Worm (Caenorhabditis elegans): Measurements from ENCODE around the gene T01E8.8.
A peak's percentile ranks its signal among the peaks of the same experiment; 100 is the strongest.
"Not testable (repeated sequence)": the region's sequence is repeated elsewhere in the genome, so short reads cannot be mapped to it uniquely, and the experiment has no call there.

T01E8.8 gene

DNA sequence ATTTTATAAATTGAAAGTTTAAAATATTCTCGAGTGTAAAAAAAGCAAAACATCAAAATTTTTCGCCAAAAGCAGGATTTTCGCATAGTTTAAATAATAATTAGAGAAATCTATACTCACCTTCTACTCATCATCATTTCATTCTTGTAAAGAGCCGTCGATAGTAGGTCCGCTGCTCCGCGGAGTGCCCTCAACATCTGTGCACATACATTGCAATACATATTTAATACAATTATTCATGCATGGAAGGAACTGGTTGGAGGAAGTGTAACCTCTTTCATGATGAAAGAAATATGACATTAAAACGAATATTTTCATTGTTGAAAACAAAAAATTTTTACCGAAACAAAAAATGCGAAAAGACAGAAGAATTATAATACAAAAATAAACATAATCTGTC lies 11.2 kb downstream of the T01E8.8 start, which contains the start of gene mrps-14:
Gene mrps-14, minus strand, starts transcription at position 197 of the 400 bp plus-strand sequence.
- TF ChIP-seq tbx-8 (GFP tag; optimal IDR thresholded peaks at IDR 0.05) = no peak
- no peak for TF ChIP-seq ztf-11 (tag; optimal IDR thresholded peaks at IDR 0.05)
- TF ChIP-seq ces-1 (GFP tag; optimal IDR thresholded peaks at IDR 0.05) = peak; percentile 36

DNA sequence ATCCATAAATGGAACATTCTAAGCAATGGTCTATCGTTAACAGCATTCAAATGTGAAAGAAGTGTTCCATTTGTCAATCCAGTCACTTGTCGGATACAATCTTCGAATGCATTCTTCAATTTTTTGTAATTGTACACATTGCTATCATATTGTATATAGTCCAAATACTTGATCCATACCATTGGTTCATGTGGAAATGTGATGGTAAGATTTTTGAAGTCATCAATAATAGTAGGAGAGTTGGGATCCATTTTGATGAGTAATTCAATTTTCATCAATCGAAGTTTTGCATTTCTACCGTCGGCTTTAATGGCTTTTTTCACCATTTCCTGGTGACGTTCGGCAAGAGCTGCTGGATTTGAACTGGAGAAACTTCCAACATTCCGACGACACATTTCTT lies 14.5 kb downstream of the T01E8.8 start:
- TF ChIP-seq M03D4.4 (tag; optimal IDR thresholded peaks at IDR 0.05) (no peak), sem-2 (GFP tag; optimal IDR thresholded peaks at IDR 0.05) (no peak), lin-13 (tag; optimal IDR thresholded peaks at IDR 0.05) (no peak), nhr-12 (tag; optimal IDR thresholded peaks at IDR 0.05) (no peak), flh-1 (GFP tag; optimal IDR thresholded peaks at IDR 0.05) (no peak)

DNA sequence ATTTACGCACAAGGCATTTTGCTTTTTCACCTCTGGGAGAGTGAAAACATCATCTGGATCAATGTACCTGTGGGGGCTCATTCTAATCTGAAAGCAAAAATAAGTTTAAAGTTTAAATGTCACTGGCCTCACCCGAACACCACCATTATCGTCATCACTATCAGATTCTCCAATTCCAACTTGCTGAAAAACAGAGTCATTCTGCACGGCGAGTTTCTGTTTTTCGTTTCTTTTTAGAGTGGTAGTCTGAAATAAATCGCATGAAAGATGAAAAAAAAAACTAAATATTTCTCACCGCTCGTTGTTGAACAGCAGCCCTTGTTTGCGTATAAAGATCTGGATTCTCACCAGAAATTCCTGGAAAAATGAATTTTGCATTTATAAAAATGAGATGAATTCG lies 16.1 kb downstream of the T01E8.8 start:
- TF ChIP-seq unc-62 (GFP tag; optimal IDR thresholded peaks at IDR 0.05) (no peak), unc-39 (tag; optimal IDR thresholded peaks at IDR 0.05) (no peak), unc-120 (tag; optimal IDR thresholded peaks at IDR 0.05; ENCODE audit: poor library complexity, severe bottlenecking) (no peak), lin-32 (GFP tag; optimal IDR thresholded peaks at IDR 0.05) (no peak)

DNA sequence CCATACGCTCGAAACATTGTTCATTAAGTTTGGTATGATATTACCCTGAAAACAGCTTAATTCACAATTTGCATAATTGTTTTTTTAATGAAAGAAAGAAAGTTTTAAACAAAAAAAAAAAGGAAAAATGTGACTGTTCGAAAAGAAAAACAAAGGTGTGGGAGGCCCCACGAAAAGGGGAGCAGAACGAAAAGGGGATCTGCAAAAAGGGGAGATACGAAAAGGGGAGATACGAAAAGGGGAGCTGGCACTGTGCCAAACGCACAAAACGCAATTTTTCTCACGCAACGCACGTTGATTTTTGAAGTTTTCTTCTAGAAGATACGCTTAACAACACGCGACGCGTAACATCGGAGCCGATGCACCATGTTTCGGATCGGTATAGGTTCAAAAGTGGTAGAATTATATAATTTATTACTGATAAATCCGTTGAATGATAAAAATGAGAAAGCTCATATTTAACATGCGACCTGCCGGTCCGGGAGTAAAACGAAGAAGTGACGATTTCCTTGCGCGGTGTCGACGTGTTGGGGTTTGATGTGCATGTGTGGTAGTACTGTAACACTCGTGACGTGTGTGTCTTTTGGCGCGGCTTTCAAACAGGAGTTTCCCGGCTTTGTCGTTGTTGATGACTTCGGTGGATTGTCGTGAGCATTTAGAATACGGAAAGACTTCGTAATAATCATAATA lies 16.7 kb downstream of the T01E8.8 start, which contains the start of gene nrde-2:
Gene nrde-2, minus strand, starts transcription at position 45 of the 690 bp plus-strand sequence.
- not testable (repeated sequence) for TF ChIP-seq bed-3, tbx-8, ceh-43 (GFP tag; optimal IDR thresholded peaks at IDR 0.05)

DNA sequence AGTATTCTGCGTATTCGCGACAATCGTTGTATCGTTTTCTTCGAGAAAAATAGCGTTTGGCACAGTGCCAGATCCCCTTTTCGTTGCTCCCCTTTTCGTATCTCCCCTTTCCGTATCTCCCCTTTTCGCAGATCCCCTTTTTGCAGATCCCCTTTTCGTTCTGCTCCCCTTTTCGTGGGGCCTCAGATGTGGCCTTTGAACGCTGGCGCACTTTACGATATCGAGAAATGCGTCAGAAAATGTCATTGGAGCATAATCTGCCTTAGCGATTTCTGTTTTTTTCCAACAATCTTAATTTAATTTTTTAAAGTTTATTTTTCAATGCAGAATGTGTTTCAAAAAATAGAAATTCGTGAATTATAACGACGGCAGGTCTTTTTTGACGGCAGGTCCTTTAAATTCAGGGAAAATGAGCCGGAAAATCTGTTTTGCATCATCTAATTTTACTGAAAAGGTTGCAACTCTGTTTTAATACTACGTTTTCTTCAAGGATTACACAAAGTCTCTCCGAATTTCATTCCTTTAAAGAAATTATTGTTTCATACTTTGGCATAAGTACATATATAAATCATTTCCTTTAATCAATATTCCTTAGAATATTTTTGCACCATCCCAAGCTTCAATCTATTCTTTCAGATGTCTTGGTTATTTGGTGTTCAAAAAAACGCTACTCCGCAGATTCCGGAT lies 17.4 kb downstream of the T01E8.8 start, which contains the start of gene atad-3:
Gene atad-3, plus strand, starts transcription at position 637 of the 687 bp plus-strand sequence.
- TF ChIP-seq lin-13 (tag; optimal IDR thresholded peaks at IDR 0.05) (peak; percentile 83), elt-3 (tag; optimal IDR thresholded peaks at IDR 0.05) (no peak), ztf-11 (tag; optimal IDR thresholded peaks at IDR 0.05) (peak; percentile 71), cnd-1 (tag; optimal IDR thresholded peaks at IDR 0.05) (peak; percentile 71), nhr-237 (tag; optimal IDR thresholded peaks at IDR 0.05) (peak; percentile 69), ceh-83 (GFP tag; optimal IDR thresholded peaks at IDR 0.05) (no peak), lsy-2 (tag; optimal IDR thresholded peaks at IDR 0.05) (peak; percentile 62), unc-120 (tag; optimal IDR thresholded peaks at IDR 0.05; ENCODE audit: poor library complexity, severe bottlenecking) (peak; percentile 58), hlh-1 (tag; optimal IDR thresholded peaks at IDR 0.05) (peak; percentile 38), mab-5 (tag; optimal IDR thresholded peaks at IDR 0.05) (no peak), pha-4 (tag; optimal IDR thresholded peaks at IDR 0.05) (peak; percentile 15), bed-3 (GFP tag; optimal IDR thresholded peaks at IDR 0.05) (peak; percentile 54), mep-1 (tag; optimal IDR thresholded peaks at IDR 0.05) (peak; percentile 87), blmp-1 (tag; optimal IDR thresholded peaks at IDR 0.05) (no peak), nhr-2 (tag; optimal IDR thresholded peaks at IDR 0.05) (no peak), sptf-1 (tag; optimal IDR thresholded peaks at IDR 0.05) (peak; percentile 92), lin-32 (GFP tag; optimal IDR thresholded peaks at IDR 0.05) (peak; percentile 67), ceh-39 (tag; optimal IDR thresholded peaks at IDR 0.05) (no peak), nhr-12 (tag; optimal IDR thresholded peaks at IDR 0.05) (no peak), snpc-4 (tag; optimal IDR thresholded peaks at IDR 0.05) (no peak), nhr-76 (tag; optimal IDR thresholded peaks at IDR 0.05) (no peak), sem-2 (GFP tag; optimal IDR thresholded peaks at IDR 0.05) (peak; percentile 24), nhr-28 (tag; optimal IDR thresholded peaks at IDR 0.05) (no peak), unc-62 (GFP tag; optimal IDR thresholded peaks at IDR 0.05) (peak; percentile 23), unc-39 (tag; optimal IDR thresholded peaks at IDR 0.05) (no peak), M03D4.4 (tag; optimal IDR thresholded peaks at IDR 0.05) (peak; percentile 73), elt-1 (tag; optimal IDR thresholded peaks at IDR 0.05; ENCODE audit: borderline replicate concordance, insufficient read depth) (no peak), ces-1 (GFP tag; optimal IDR thresholded peaks at IDR 0.05) (peak; percentile 79), tbx-8 (GFP tag; optimal IDR thresholded peaks at IDR 0.05) (peak; percentile 12), flh-1 (GFP tag; optimal IDR thresholded peaks at IDR 0.05) (no peak), drap-1 (GFP tag; optimal IDR thresholded peaks at IDR 0.05) (peak; percentile 78), ceh-43 (GFP tag; optimal IDR thresholded peaks at IDR 0.05) (no peak), ham-2 (GFP tag; optimal IDR thresholded peaks at IDR 0.05) (peak; percentile 3), mls-2 (tag; optimal IDR thresholded peaks at IDR 0.05) (peak; percentile 80), zip-8 (tag; optimal IDR thresholded peaks at IDR 0.05) (no peak)

Measured in whole organism, mixed stage, embryonic.